Worm (Caenorhabditis elegans): ENCODE measurements around the gene pigx-1.
A peak's percentile ranks its signal among the peaks of the same experiment; 100 is the strongest.

Gene pigx-1

DNA sequence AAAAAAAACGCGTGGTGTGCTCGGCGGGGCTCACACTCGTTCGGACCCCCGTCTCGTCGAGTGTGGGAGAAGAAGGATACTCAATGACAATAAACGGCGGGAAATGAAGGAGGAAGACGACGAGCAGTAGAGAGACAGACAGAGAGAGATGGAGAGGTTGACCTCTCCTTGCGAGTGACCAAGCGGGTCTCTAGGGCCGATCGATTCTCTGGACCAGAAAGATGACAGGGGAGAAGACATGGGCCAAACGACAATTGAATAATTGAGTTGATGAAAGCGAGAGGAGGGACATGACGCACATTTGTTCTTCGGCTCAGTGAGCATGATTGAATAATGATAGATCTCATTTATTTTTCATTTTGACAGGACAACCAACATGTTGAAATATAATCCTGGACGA is 23.5 kb upstream of the pigx-1 start (continued):
- TF ChIP-seq pag-3 (tag; optimal IDR thresholded peaks at IDR 0.05; ENCODE audit: borderline replicate concordance) (no peak), gmeb-2 (tag; optimal IDR thresholded peaks at IDR 0.05) (no peak), T23F11.4 (GFP tag; optimal IDR thresholded peaks at IDR 0.05) (no peak), eyg-1 (tag; optimal IDR thresholded peaks at IDR 0.05) (no peak), ceh-31 (tag; optimal IDR thresholded peaks at IDR 0.05) (peak; percentile 92), ref-2 (tag; optimal IDR thresholded peaks at IDR 0.05) (peak; percentile 80), tbx-7 (tag; optimal IDR thresholded peaks at IDR 0.05) (no peak), lim-6 (tag; optimal IDR thresholded peaks at IDR 0.05) (no peak), ceh-19 (GFP tag; optimal IDR thresholded peaks at IDR 0.05) (no peak), madf-2 (tag; optimal IDR thresholded peaks at IDR 0.05) (no peak), unc-55 (GFP tag; optimal IDR thresholded peaks at IDR 0.05) (peak; percentile 98), hlh-6 (tag; optimal IDR thresholded peaks at IDR 0.05) (peak; percentile 63), npax-4 (tag; optimal IDR thresholded peaks at IDR 0.05) (no peak), ceh-30 (tag; optimal IDR thresholded peaks at IDR 0.05) (no peak), ceh-14 (tag; optimal IDR thresholded peaks at IDR 0.05) (peak; percentile 55), pat-9 (tag; optimal IDR thresholded peaks at IDR 0.05) (no peak), pha-2 (tag; optimal IDR thresholded peaks at IDR 0.05) (no peak), unc-42 (tag; optimal IDR thresholded peaks at IDR 0.05) (peak; percentile 98), ceh-2 (tag; optimal IDR thresholded peaks at IDR 0.05) (peak; percentile 44), dmd-4 (tag; optimal IDR thresholded peaks at IDR 0.05; ENCODE audit: borderline replicate concordance) (no peak), elt-4 (tag; optimal IDR thresholded peaks at IDR 0.05) (no peak), ceh-34 (tag; optimal IDR thresholded peaks at IDR 0.05) (peak; percentile 66), ztf-16 (tag; optimal IDR thresholded peaks at IDR 0.05) (no peak), ceh-48 (tag; optimal IDR thresholded peaks at IDR 0.05) (peak; percentile 75), ceh-18 (tag; optimal IDR thresholded peaks at IDR 0.05) (peak; percentile 40), ceh-22 (tag; optimal IDR thresholded peaks at IDR 0.05) (no peak), fkh-6 (tag; optimal IDR thresholded peaks at IDR 0.05) (peak; percentile 11), nfya-1 (tag; optimal IDR thresholded peaks at IDR 0.05) (peak; percentile 40), odd-2 (tag; optimal IDR thresholded peaks at IDR 0.05) (no peak), sdc-2 (tag; optimal IDR thresholded peaks at IDR 0.05) (peak; percentile 76), unc-86 (tag; optimal IDR thresholded peaks at IDR 0.05) (no peak), ceh-6 (GFP tag; optimal IDR thresholded peaks at IDR 0.05) (no peak), rnt-1 (tag; optimal IDR thresholded peaks at IDR 0.05) (peak; percentile 52), syd-9 (tag; optimal IDR thresholded peaks at IDR 0.05) (peak; percentile 39), C38D4.7 (GFP tag; optimal IDR thresholded peaks at IDR 0.05) (no peak), nhr-232 (tag; optimal IDR thresholded peaks at IDR 0.05) (no peak), ahr-1 (tag; optimal IDR thresholded peaks at IDR 0.05) (no peak), sox-4 (tag; optimal IDR thresholded peaks at IDR 0.05) (no peak), ceh-45 (GFP tag; IDR thresholded peaks at IDR 0.05) (no peak), F13H6.1 (tag; optimal IDR thresholded peaks at IDR 0.05) (peak; percentile 35), nhr-11 (tag; optimal IDR thresholded peaks at IDR 0.05) (no peak), unc-3 (GFP tag; conservative IDR thresholded peaks at IDR 0.05) (no peak), unc-3 (tag; optimal IDR thresholded peaks at IDR 0.05) (peak; percentile 2), fkh-10 (GFP tag; optimal IDR thresholded peaks at IDR 0.05) (peak; percentile 2), pros-1 (tag; optimal IDR thresholded peaks at IDR 0.05) (no peak), ceh-24 (tag; optimal IDR thresholded peaks at IDR 0.05) (no peak), hlh-15 (tag; optimal IDR thresholded peaks at IDR 0.05) (no peak), hlh-30 (tag; optimal IDR thresholded peaks at IDR 0.05; ENCODE audit: insufficient read depth) (peak; percentile 5), elt-2 (tag; optimal IDR thresholded peaks at IDR 0.05) (no peak), ama-1 (optimal IDR thresholded peaks at IDR 0.05) (no peak), pax-1 (tag; optimal IDR thresholded peaks at IDR 0.05) (no peak), fax-1 (tag; optimal IDR thresholded peaks at IDR 0.05) (no peak), lin-11 (tag; optimal IDR thresholded peaks at IDR 0.05) (no peak), ets-4 (tag; optimal IDR thresholded peaks at IDR 0.05) (no peak)
